Fruit fly (Drosophila melanogaster) whole organism, embryonic: ENCODE measurements around the gene CG14174.

Experiments
- Antp ChIP-seq: fragments of 200-800 bp; sonication (Bioruptor generic); optimal IDR thresholded peaks from 3 replicates; lab custom pipeline; 2016; ENCODE audit warnings: missing biosample characterization, missing genetic modification characterization
- C15 ChIP-seq: fragments of 200-800 bp; sonication (Bioruptor generic); IDR thresholded peaks from 3 replicates; pipeline ENCODE4 v1.3.6; 2022; ENCODE audit warnings: missing biosample characterization, missing genetic modification characterization
- CG10462 ChIP-seq: fragments of 200-800 bp; sonication (Bioruptor generic); optimal IDR thresholded peaks from 2 replicates; lab custom pipeline; 2016; ENCODE audit warnings: missing biosample characterization, missing genetic modification characterization
- CG10654 ChIP-seq: fragments of 200-800 bp; sonication (Bioruptor generic); optimal IDR thresholded peaks from 2 replicates; lab custom pipeline; 2016; ENCODE audit warnings: missing biosample characterization, missing genetic modification characterization
- CG11560 ChIP-seq: fragments of 200-800 bp; sonication (Bioruptor generic); IDR thresholded peaks from 3 replicates; pipeline ENCODE4 v1.3.6; 2022; ENCODE audit warnings: missing biosample characterization, missing genetic modification characterization
- CG15514 ChIP-seq: fragments of 200-800 bp; sonication (Bioruptor generic); optimal IDR thresholded peaks from 3 replicates; lab custom pipeline; 2017; ENCODE audit warnings: missing biosample characterization, missing genetic modification characterization, mild to moderate bottlenecking, moderate library complexity, missing genetic modification reagents
- CG17328 ChIP-seq: fragments of 200-800 bp; sonication (Bioruptor generic); IDR thresholded peaks from 2 replicates; pipeline ENCODE4 v1.3.6; 2022; ENCODE audit warnings: missing biosample characterization, missing genetic modification characterization
- CG17568 ChIP-seq: fragments of 200-800 bp; sonication (Bioruptor generic); optimal IDR thresholded peaks from 2 replicates; lab custom pipeline; 2018; ENCODE audit warnings: missing biosample characterization, mild to moderate bottlenecking, missing genetic modification characterization, moderate library complexity
- CG31441 ChIP-seq: fragments of 200-800 bp; sonication (Bioruptor generic); IDR thresholded peaks from 2 replicates; pipeline ENCODE4 v1.3.6; 2022; ENCODE audit warnings: missing biosample characterization, missing genetic modification characterization
- CG6683 ChIP-seq: fragments of 200-800 bp; sonication (Bioruptor generic); optimal IDR thresholded peaks from 2 replicates; lab custom pipeline; 2017; ENCODE audit warnings: missing biosample characterization, mild to moderate bottlenecking, missing genetic modification characterization, missing genetic modification reagents
- CG7357 ChIP-seq: fragments of 200-800 bp; sonication (Bioruptor generic); IDR thresholded peaks from 3 replicates; pipeline ENCODE4 v1.3.6; 2022; ENCODE audit warnings: missing biosample characterization, missing genetic modification characterization
- CG7372 ChIP-seq: fragments of 200-800 bp; sonication (Bioruptor generic); IDR thresholded peaks from 2 replicates; pipeline ENCODE4 v1.3.6; 2022; ENCODE audit warnings: missing biosample characterization, missing genetic modification characterization
- CG7987 ChIP-seq: fragments of 200-800 bp; sonication (Bioruptor generic); optimal IDR thresholded peaks from 2 replicates; lab custom pipeline; 2018; ENCODE audit warnings: missing biosample characterization, mild to moderate bottlenecking, missing genetic modification characterization, moderate library complexity
- CG8924 ChIP-seq: fragments of 200-800 bp; optimal IDR thresholded peaks from 3 replicates; lab custom pipeline; 2019; ENCODE audit warnings: missing biosample characterization, mild to moderate bottlenecking, missing genetic modification characterization, moderate library complexity
- CHES-1-like ChIP-seq: fragments of 200-800 bp; sonication (Bioruptor generic); optimal IDR thresholded peaks from 2 replicates; lab custom pipeline; 2016; ENCODE audit warnings: missing biosample characterization, missing genetic modification characterization
- CoRest ChIP-seq: fragments of 200-800 bp; sonication (Bioruptor generic); optimal IDR thresholded peaks from 3 replicates; lab custom pipeline; 2018; ENCODE audit warnings: missing biosample characterization, mild to moderate bottlenecking, missing genetic modification characterization, moderate library complexity
- CrebB ChIP-seq: fragments of 200-800 bp; sonication (Bioruptor generic); optimal IDR thresholded peaks from 3 replicates; lab custom pipeline; 2018; ENCODE audit warnings: missing biosample characterization, mild to moderate bottlenecking, missing genetic modification characterization
- Fer1 ChIP-seq: fragments of 200-800 bp; sonication (Bioruptor generic); optimal IDR thresholded peaks from 2 replicates; lab custom pipeline; 2017; ENCODE audit warnings: missing biosample characterization, mild to moderate bottlenecking, missing genetic modification characterization
- H15 ChIP-seq: fragments of 200-800 bp; sonication (Bioruptor generic); IDR thresholded peaks from 3 replicates; pipeline ENCODE4 v1.3.6; 2022; ENCODE audit warnings: missing biosample characterization, missing genetic modification characterization
- H2.0 ChIP-seq: fragments of 200-800 bp; sonication (Bioruptor generic); IDR thresholded peaks from 2 replicates; pipeline ENCODE4 v1.3.6; 2022; ENCODE audit warnings: missing biosample characterization, missing genetic modification characterization
- HmgD ChIP-seq: fragments of 200-800 bp; sonication (Bioruptor generic); optimal IDR thresholded peaks from 3 replicates; lab custom pipeline; 2016; ENCODE audit warnings: missing biosample characterization, missing genetic modification characterization
- Hmx ChIP-seq: fragments of 200-800 bp; sonication (Bioruptor generic); optimal IDR thresholded peaks from 2 replicates; lab custom pipeline; 2016; ENCODE audit warnings: missing biosample characterization, missing genetic modification characterization
- Hr51 ChIP-seq, 2 experiments: fragments of 200-800 bp; sonication (Bioruptor generic); optimal IDR thresholded peaks; 2 replicates in 1 of 2; 3 replicates in 1 of 2; lab custom pipeline; 2016 to 2018; ENCODE audit warnings: missing biosample characterization in 2 of 2, missing genetic modification characterization in 2 of 2, mild to moderate bottlenecking in 1 of 2, moderate library complexity in 1 of 2
- Hr78 ChIP-seq, 2 experiments: fragments of 200-800 bp in 1 of 2; fragments of >200 bp in 1 of 2; sonication (Bioruptor generic) in 1 of 2; optimal IDR thresholded peaks; 2 replicates each; lab custom pipeline; 2017 to 2019; ENCODE audit warnings: missing biosample characterization in 2 of 2, missing genetic modification characterization in 2 of 2, mild to moderate bottlenecking in 1 of 2, moderate library complexity in 1 of 2
- Lhr ChIP-seq: fragments of 200-800 bp; sonication (Bioruptor generic); optimal IDR thresholded peaks from 3 replicates; lab custom pipeline; 2017; ENCODE audit warnings: mild to moderate bottlenecking, missing biosample characterization, missing genetic modification reagents, missing genetic modification characterization
- Lim3 ChIP-seq: fragments of 200-800 bp; sonication (Bioruptor generic); IDR thresholded peaks from 2 replicates; pipeline ENCODE4 v1.3.6; 2022; ENCODE audit warnings: missing biosample characterization, missing genetic modification characterization
- MTF-1 ChIP-seq: fragments of 200-800 bp; sonication (Bioruptor generic); optimal IDR thresholded peaks from 2 replicates; lab custom pipeline; 2018; ENCODE audit warnings: missing biosample characterization, mild to moderate bottlenecking, missing genetic modification characterization, borderline replicate concordance
- Max ChIP-seq: fragments of 200-800 bp; sonication (Bioruptor generic); optimal IDR thresholded peaks from 2 replicates; lab custom pipeline; 2016; ENCODE audit warnings: missing biosample characterization, mild to moderate bottlenecking, missing genetic modification characterization
- NC2β ChIP-seq: fragments of 200-800 bp; sonication (Bioruptor generic); optimal IDR thresholded peaks from 2 replicates; lab custom pipeline; 2016; ENCODE audit warnings: missing biosample characterization, missing genetic modification characterization
- Oli ChIP-seq: fragments of 200-800 bp; sonication (Bioruptor generic); optimal IDR thresholded peaks from 2 replicates; lab custom pipeline; 2018; ENCODE audit warnings: missing biosample characterization, mild to moderate bottlenecking, missing genetic modification characterization, moderate library complexity
- Rfx ChIP-seq: fragments of 200-800 bp; sonication (Bioruptor generic); IDR thresholded peaks from 2 replicates; pipeline ENCODE4 v1.3.6; 2022; ENCODE audit warnings: missing biosample characterization, missing genetic modification characterization
- Xrp1 ChIP-seq: fragments of 200-800 bp; sonication (Bioruptor generic); IDR thresholded peaks from 2 replicates; pipeline ENCODE4 v1.3.6; 2022; ENCODE audit warnings: missing biosample characterization, missing genetic modification characterization
- aop ChIP-seq: fragments of 200-800 bp; sonication (Bioruptor generic); IDR thresholded peaks from 2 replicates; pipeline ENCODE4 v1.3.6; 2022; ENCODE audit warnings: missing biosample characterization, missing genetic modification characterization
- bab2 ChIP-seq: fragments of 200-800 bp; sonication (Bioruptor generic); optimal IDR thresholded peaks from 2 replicates; lab custom pipeline; 2016; ENCODE audit warnings: missing biosample characterization, missing genetic modification characterization
- bbx ChIP-seq: fragments of 200-800 bp; sonication (Bioruptor generic); IDR thresholded peaks from 2 replicates; pipeline ENCODE4 v1.3.6; 2022; ENCODE audit warnings: missing biosample characterization, missing genetic modification characterization; ENCODE audit not compliant: partially characterized antibody
- br ChIP-seq: fragments of >200 bp; optimal IDR thresholded peaks from 2 replicates; lab custom pipeline; 2017
- cas ChIP-seq: fragments of 200-800 bp; sonication (Bioruptor generic); IDR thresholded peaks from 2 replicates; pipeline ENCODE4 v1.3.6; 2022; ENCODE audit warnings: missing biosample characterization, missing genetic modification characterization
- caup ChIP-seq: fragments of 200-800 bp; sonication (Bioruptor generic); optimal IDR thresholded peaks from 3 replicates; lab custom pipeline; 2017; ENCODE audit warnings: missing biosample characterization, mild to moderate bottlenecking, missing genetic modification characterization, moderate library complexity; ENCODE audit not compliant: severe bottlenecking
- ci ChIP-seq: fragments of 200-800 bp; sonication (Bioruptor generic); IDR thresholded peaks from 3 replicates; pipeline ENCODE4 v1.3.6; 2022; ENCODE audit warnings: missing biosample characterization, missing genetic modification characterization
- exex ChIP-seq: fragments of 200-800 bp; sonication (Bioruptor generic); optimal IDR thresholded peaks from 4 replicates; lab custom pipeline; 2018; ENCODE audit warnings: missing biosample characterization, mild to moderate bottlenecking, missing genetic modification characterization, moderate library complexity
- fd96Cb ChIP-seq: fragments of 200-800 bp; sonication (Bioruptor generic); optimal IDR thresholded peaks from 2 replicates; lab custom pipeline; 2018; ENCODE audit warnings: missing biosample characterization, mild to moderate bottlenecking, missing genetic modification characterization, moderate library complexity
- fru ChIP-seq: fragments of >200 bp; optimal IDR thresholded peaks from 2 replicates; lab custom pipeline; 2017
- grn ChIP-seq: fragments of 200-800 bp; sonication (Bioruptor generic); optimal IDR thresholded peaks from 3 replicates; lab custom pipeline; 2017; ENCODE audit warnings: missing biosample characterization, missing genetic modification characterization
- kah ChIP-seq: fragments of 200-800 bp; sonication (Bioruptor generic); optimal IDR thresholded peaks from 2 replicates; lab custom pipeline; 2018; ENCODE audit warnings: missing biosample characterization, mild to moderate bottlenecking, missing genetic modification characterization
- pnt ChIP-seq: fragments of 200-800 bp; sonication (Bioruptor generic); optimal IDR thresholded peaks from 3 replicates; lab custom pipeline; 2016; ENCODE audit warnings: missing biosample characterization, missing genetic modification characterization
- schlank ChIP-seq: fragments of 200-800 bp; sonication (Bioruptor generic); optimal IDR thresholded peaks from 2 replicates; lab custom pipeline; 2018; ENCODE audit warnings: missing biosample characterization, mild to moderate bottlenecking, missing genetic modification characterization
- sqz ChIP-seq: fragments of 200-800 bp; sonication (Bioruptor generic); optimal IDR thresholded peaks from 3 replicates; lab custom pipeline; 2018; ENCODE audit warnings: missing biosample characterization, mild to moderate bottlenecking, missing genetic modification characterization
- sug ChIP-seq: fragments of 200-800 bp; optimal IDR thresholded peaks from 2 replicates; lab custom pipeline; 2019; ENCODE audit warnings: missing biosample characterization, mild to moderate bottlenecking, missing genetic modification characterization, moderate library complexity
- tap ChIP-seq: fragments of 200-800 bp; optimal IDR thresholded peaks from 3 replicates; lab custom pipeline; 2019; ENCODE audit warnings: missing biosample characterization, mild to moderate bottlenecking, missing genetic modification characterization, moderate library complexity
- trh ChIP-seq: fragments of 200-800 bp; sonication (Bioruptor generic); optimal IDR thresholded peaks from 2 replicates; lab custom pipeline; 2016; ENCODE audit warnings: missing biosample characterization, missing genetic modification characterization

The CG14174 gene

DNA sequence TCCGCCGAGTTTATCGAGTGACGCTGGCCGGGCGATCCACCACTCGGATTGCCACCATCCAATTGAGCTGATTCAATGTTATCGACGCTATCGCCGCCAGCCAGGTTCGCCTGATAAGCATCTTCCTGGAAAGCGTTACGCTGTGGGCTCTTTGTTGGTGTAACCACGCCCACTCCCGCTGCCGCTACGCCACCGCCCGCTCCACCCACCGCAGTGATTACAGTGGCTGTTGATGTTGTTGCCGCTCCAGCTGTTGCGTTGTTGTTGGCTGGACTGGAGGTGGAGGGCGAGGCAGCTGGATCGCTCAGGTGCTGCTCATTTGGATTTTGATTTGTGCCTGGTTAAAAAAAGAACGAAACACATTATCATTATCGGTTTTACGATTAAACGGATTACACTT lies 47.8 kb upstream of the CG14174 start (continued):
- no peak for TF ChIP-seq CG10462

DNA sequence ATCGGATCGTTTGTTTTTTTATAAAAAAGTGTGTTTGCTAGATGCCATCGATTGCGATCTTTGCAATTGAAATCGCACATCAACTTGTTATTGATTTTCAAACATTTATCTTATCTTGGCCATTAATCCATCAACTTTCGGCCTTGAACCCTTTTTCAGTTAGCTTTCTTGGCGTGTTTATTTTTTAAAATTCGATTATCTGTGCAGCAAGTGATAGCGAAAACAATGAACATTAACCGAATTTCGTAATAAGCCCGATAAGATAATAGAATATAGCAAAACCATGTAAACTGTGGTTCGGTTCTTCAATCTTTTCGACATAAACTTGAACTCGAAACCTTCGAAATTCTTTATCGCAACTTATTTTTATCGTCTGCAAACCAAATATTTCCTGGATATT lies 44.8 kb upstream of the CG14174 start:
- TF ChIP-seq NC2β (no peak), Oli (tag; lab: Kevin White, UChicago) (no peak), grn (GFP tag; lab: Kevin White, UChicago) (peak; percentile 82), br (no peak), CG11560 (tag; lab: Robert Waterston, UW) (no peak), trh (no peak), fru (lab: Kevin White, UChicago) (no peak), CG6683 (no peak), Lhr (GFP tag; lab: Kevin White, UChicago) (no peak), ci (GFP tag; lab: Robert Waterston, UW) (no peak), fd96Cb (no peak), CHES-1-like (GFP tag; lab: Kevin White, UChicago) (no peak), MTF-1 (GFP tag; lab: Kevin White, UChicago) (no peak), sug (peak; percentile 41), Hr78 (GFP tag; optimal IDR thresholded peaks at IDR 0.05; lab: Kevin White, UChicago) (peak in 1 of 2 experiments; percentile 56), tap (no peak), HmgD (GFP tag; lab: Kevin White, UChicago) (no peak), Antp (no peak), CG8924 (tag; lab: Kevin White, UChicago) (no peak), bab2 (GFP tag; lab: Kevin White, UChicago) (no peak), C15 (no peak), CG10654 (no peak), CG17568 (GFP tag; lab: Kevin White, UChicago) (no peak), caup (GFP tag; lab: Kevin White, UChicago) (no peak), CG7987 (GFP tag; lab: Kevin White, UChicago) (no peak), exex (peak; percentile 70), Hr51 (GFP tag; optimal IDR thresholded peaks at IDR 0.05; lab: Kevin White, UChicago) (no peak), Hmx (GFP tag; lab: Kevin White, UChicago) (no peak), H2.0 (GFP tag; lab: Robert Waterston, UW) (no peak), Xrp1 (GFP tag; lab: Robert Waterston, UW) (no peak), Max (no peak), CG7357 (GFP tag; lab: Robert Waterston, UW) (no peak), CrebB (tag; lab: Kevin White, UChicago) (no peak), sqz (no peak), pnt (GFP tag; lab: Kevin White, UChicago) (no peak), Rfx (GFP tag; lab: Robert Waterston, UW) (no peak), Fer1 (no peak), Lim3 (GFP tag; lab: Robert Waterston, UW) (no peak), CG15514 (GFP tag; lab: Kevin White, UChicago) (no peak), bbx (GFP tag; lab: Robert Waterston, UW) (no peak), CG17328 (GFP tag; lab: Robert Waterston, UW) (no peak), CG7372 (no peak), CoRest (no peak), CG31441 (GFP tag; lab: Robert Waterston, UW) (no peak), H15 (no peak), cas (no peak), kah (GFP tag; lab: Kevin White, UChicago) (no peak), schlank (no peak), aop (GFP tag; lab: Robert Waterston, UW) (no peak)
